Fruit fly (Drosophila melanogaster) whole organism, wandering third instar larva: ENCODE results near the gene CG17752.

ENCODE experiments used
- Abd-B ChIP-seq: fragments of >200 bp; optimal IDR thresholded peaks from 2 replicates; lab custom pipeline; 2017; ENCODE audit warnings: missing biosample characterization, missing genetic modification characterization
- CG32264 ChIP-seq: fragments of 200-800 bp; sonication (Bioruptor generic); optimal IDR thresholded peaks from 2 replicates; lab custom pipeline; 2016; ENCODE audit warnings: missing biosample characterization, missing genetic modification characterization
- CG9705 ChIP-seq: fragments of 200-800 bp; sonication (Bioruptor generic); optimal IDR thresholded peaks from 2 replicates; lab custom pipeline; 2018; ENCODE audit warnings: missing biosample characterization, mild to moderate bottlenecking, missing genetic modification characterization
- CrebA ChIP-seq: fragments of 200-800 bp; sonication (Bioruptor generic); optimal IDR thresholded peaks from 2 replicates; lab custom pipeline; 2016; ENCODE audit warnings: missing biosample characterization, mild to moderate bottlenecking, missing genetic modification characterization, borderline replicate concordance
- Dif ChIP-seq: fragments of 200-275, 200-300 bp; sonication (Bioruptor generic); optimal IDR thresholded peaks from 2 replicates; lab custom pipeline; 2018; ENCODE audit warnings: missing biosample characterization, missing genetic modification characterization; ENCODE audit not compliant: partially characterized antibody
- GATAd ChIP-seq: sonication (Bioruptor generic); optimal IDR thresholded peaks from 2 replicates; lab custom pipeline; 2016; ENCODE audit warnings: missing biosample characterization, missing genetic modification characterization
- HLH106 ChIP-seq: fragments of 200-800 bp; optimal IDR thresholded peaks from 3 replicates; lab custom pipeline; 2019; ENCODE audit warnings: missing biosample characterization, mild to moderate bottlenecking, missing genetic modification characterization, moderate library complexity
- Hr83 ChIP-seq: fragments of 200-300 bp; sonication (Bioruptor generic); optimal IDR thresholded peaks from 2 replicates; lab custom pipeline; 2016; ENCODE audit warnings: missing biosample characterization, mild to moderate bottlenecking, missing genetic modification characterization, moderate library complexity; ENCODE audit not compliant: poor library complexity, severe bottlenecking
- Jra ChIP-seq: sonication (Bioruptor generic); optimal IDR thresholded peaks from 2 replicates; lab custom pipeline; 2016; ENCODE audit warnings: missing biosample characterization, missing genetic modification characterization
- Mio ChIP-seq: sonication (Bioruptor generic); optimal IDR thresholded peaks from 2 replicates; lab custom pipeline; 2016; ENCODE audit warnings: missing biosample characterization, missing genetic modification characterization
- N ChIP-seq: fragments of >200 bp; optimal IDR thresholded peaks from 2 replicates; lab custom pipeline; 2018; ENCODE audit warnings: missing biosample characterization, missing external identifiers, missing genetic modification characterization
- OdsH ChIP-seq: fragments of 200-800 bp; sonication (Bioruptor generic); optimal IDR thresholded peaks from 2 replicates; lab custom pipeline; 2016; ENCODE audit warnings: missing biosample characterization, mild to moderate bottlenecking, missing genetic modification characterization
- Rel ChIP-seq, 2 experiments: fragments of 200-800 bp; sonication (Bioruptor generic) in 1 of 2; optimal IDR thresholded peaks; 2 replicates in 1 of 2; 3 replicates in 1 of 2; lab custom pipeline; 2016 to 2019; ENCODE audit warnings: mild to moderate bottlenecking in 2 of 2, missing biosample characterization in 2 of 2, missing genetic modification characterization in 2 of 2, moderate library complexity in 1 of 2
- Sp1 ChIP-seq: fragments of 200-800 bp; sonication (Bioruptor generic); optimal IDR thresholded peaks from 3 replicates; lab custom pipeline; 2019; ENCODE audit warnings: missing biosample characterization, mild to moderate bottlenecking, missing genetic modification characterization, moderate library complexity
- Vsx2 ChIP-seq: fragments of 200-300, 225-300 bp; sonication (Bioruptor generic); optimal IDR thresholded peaks from 2 replicates; lab custom pipeline; 2018; ENCODE audit warnings: missing biosample characterization, missing genetic modification characterization; ENCODE audit not compliant: partially characterized antibody
- br ChIP-seq: fragments of 200-800 bp; sonication (Bioruptor generic); optimal IDR thresholded peaks from 2 replicates; lab custom pipeline; 2016; ENCODE audit warnings: missing biosample characterization, missing genetic modification characterization
- brk ChIP-seq: fragments of 200-800 bp; sonication (Bioruptor generic); optimal IDR thresholded peaks from 2 replicates; lab custom pipeline; 2016; ENCODE audit warnings: missing biosample characterization, mild to moderate bottlenecking, missing genetic modification characterization
- dl ChIP-seq, 2 experiments: fragments of 175-275, 200-275 bp in 1 of 2; fragments of 200-275 bp in 1 of 2; sonication (Bioruptor generic); optimal IDR thresholded peaks; lab custom pipeline; 2018; ENCODE audit warnings: mild to moderate bottlenecking in 2 of 2, missing biosample characterization in 2 of 2, missing genetic modification characterization in 2 of 2, moderate library complexity in 2 of 2; ENCODE audit not compliant: partially characterized antibody in 2 of 2, insufficient read depth in 1 of 2
- dmrt93B ChIP-seq: fragments of 200-800 bp; sonication (Bioruptor generic); optimal IDR thresholded peaks from 2 replicates; lab custom pipeline; 2018; ENCODE audit warnings: missing biosample characterization, mild to moderate bottlenecking, missing genetic modification characterization
- ey ChIP-seq: fragments of 200-800 bp; sonication (Bioruptor generic); optimal IDR thresholded peaks from 2 replicates; lab custom pipeline; 2016; ENCODE audit warnings: missing biosample characterization, missing genetic modification characterization
- foxo ChIP-seq, 2 experiments: fragments of 200-800 bp; sonication (Bioruptor generic); optimal IDR thresholded peaks; 2 replicates in 1 of 2; 3 replicates in 1 of 2; lab custom pipeline; 2016 to 2017; ENCODE audit warnings: missing biosample characterization in 2 of 2, missing genetic modification characterization in 2 of 2
- fru ChIP-seq: fragments of 200-800 bp; sonication (Bioruptor generic); optimal IDR thresholded peaks from 3 replicates; lab custom pipeline; 2016; ENCODE audit warnings: missing biosample characterization, mild to moderate bottlenecking, missing genetic modification characterization
- h ChIP-seq: fragments of 200-800 bp; sonication (Bioruptor generic); optimal IDR thresholded peaks from 3 replicates; lab custom pipeline; 2016; ENCODE audit warnings: missing biosample characterization, mild to moderate bottlenecking, missing genetic modification characterization
- jim ChIP-seq: fragments of 175-275, 200-325 bp; sonication (Bioruptor generic); optimal IDR thresholded peaks from 2 replicates; lab custom pipeline; 2016; ENCODE audit warnings: missing biosample characterization, mild to moderate bottlenecking, missing genetic modification characterization
- lola ChIP-seq: fragments of >200 bp; optimal IDR thresholded peaks from 2 replicates; lab custom pipeline; 2017; ENCODE audit warnings: missing biosample characterization, missing genetic modification characterization
- pan ChIP-seq: fragments of >200 bp; optimal IDR thresholded peaks from 2 replicates; lab custom pipeline; 2017
- psq ChIP-seq: fragments of 200-800 bp; sonication (Bioruptor generic); optimal IDR thresholded peaks from 3 replicates; lab custom pipeline; 2017; ENCODE audit warnings: missing biosample characterization, mild to moderate bottlenecking, missing genetic modification characterization, moderate library complexity
- rgr ChIP-seq: fragments of 200-800 bp; sonication (Bioruptor generic); optimal IDR thresholded peaks from 3 replicates; lab custom pipeline; 2016; ENCODE audit warnings: missing biosample characterization, mild to moderate bottlenecking, missing genetic modification characterization
- sv ChIP-seq: fragments of 200-800 bp; sonication (Bioruptor generic); optimal IDR thresholded peaks from 3 replicates; lab custom pipeline; 2016; ENCODE audit warnings: missing biosample characterization, missing genetic modification characterization
- tai ChIP-seq: sonication (Bioruptor generic); optimal IDR thresholded peaks from 2 replicates; lab custom pipeline; 2016; ENCODE audit warnings: missing biosample characterization, missing genetic modification characterization
- usp ChIP-seq: fragments of >200 bp; optimal IDR thresholded peaks from 2 replicates; lab custom pipeline; 2017; ENCODE audit warnings: missing biosample characterization, missing genetic modification characterization
- woc ChIP-seq: sonication (Bioruptor generic); optimal IDR thresholded peaks from 2 replicates; lab custom pipeline; 2016; ENCODE audit warnings: missing biosample characterization, mild to moderate bottlenecking, missing genetic modification characterization

Gene CG17752

dm6 chr3R:19581829-19582228, 28.2 kb upstream of the CG17752 start:
- TF ChIP-seq sv (GFP tag; lab: Kevin White, UChicago), result no peak
- TF ChIP-seq CG32264 (GFP tag; lab: Kevin White, UChicago), result no peak
- no peak for TF ChIP-seq dmrt93B (GFP tag; lab: Kevin White, UChicago)
- TF ChIP-seq Abd-B (GFP tag; lab: Kevin White, UChicago), result no peak
- no peak for TF ChIP-seq N (GFP tag; lab: Kevin White, UChicago)
- TF ChIP-seq Sp1 (GFP tag; lab: Kevin White, UChicago), result no peak
- no peak for TF ChIP-seq HLH106 (tag; lab: Kevin White, UChicago)
- no peak for TF ChIP-seq br (GFP tag; lab: Kevin White, UChicago)
- TF ChIP-seq Rel (GFP tag; optimal IDR thresholded peaks at IDR 0.05; lab: Kevin White, UChicago), result no peak
- no peak for TF ChIP-seq Rel (tag; optimal IDR thresholded peaks at IDR 0.05; lab: Kevin White, UChicago)
- no peak for TF ChIP-seq Hr83 (GFP tag; lab: Kevin White, UChicago)
- TF ChIP-seq woc (GFP tag; lab: Kevin White, UChicago), result no peak
- TF ChIP-seq h (GFP tag; lab: Kevin White, UChicago), result no peak
- TF ChIP-seq lola, result no peak
- TF ChIP-seq brk (GFP tag; lab: Kevin White, UChicago), result no peak
- TF ChIP-seq, all 38 proteins: peak for 0

- TF ChIP-seq h (GFP tag; lab: Kevin White, UChicago) (peak; percentile 14), HLH106 (tag; lab: Kevin White, UChicago) (peak; percentile 5), Jra (GFP tag; lab: Kevin White, UChicago) (no peak)
These were observed 26.7 kb upstream of the CG17752 start for dm6 chr3R:19583311-19583710.

- TF ChIP-seq dmrt93B (GFP tag; lab: Kevin White, UChicago), result peak; percentile 7
- peak; percentile 38 for TF ChIP-seq OdsH (GFP tag; lab: Kevin White, UChicago)
- no peak for TF ChIP-seq Vsx2
- TF ChIP-seq fru (GFP tag; lab: Kevin White, UChicago), result peak; percentile 54
- peak; percentile 49 for TF ChIP-seq tai
- TF ChIP-seq rgr (GFP tag; lab: Kevin White, UChicago), result peak; percentile 73
- TF ChIP-seq Sp1 (GFP tag; lab: Kevin White, UChicago), result peak; percentile 53
- TF ChIP-seq brk (GFP tag; lab: Kevin White, UChicago), result peak; percentile 17
- TF ChIP-seq sv (GFP tag; lab: Kevin White, UChicago), result peak; percentile 59
- no peak for TF ChIP-seq ey (GFP tag; lab: Kevin White, UChicago)
- peak; percentile 38 for TF ChIP-seq CG9705 (GFP tag; lab: Kevin White, UChicago)
- TF ChIP-seq pan, result no peak
- TF ChIP-seq foxo (GFP tag; optimal IDR thresholded peaks at IDR 0.05; lab: Kevin White, UChicago), result peak in 1 of 2 experiments; percentile 39
- peak; percentile 37 for TF ChIP-seq Jra (GFP tag; lab: Kevin White, UChicago)
- peak; percentile 21 for TF ChIP-seq jim
- peak; percentile 14 for TF ChIP-seq GATAd (GFP tag; lab: Kevin White, UChicago)
- no peak for TF ChIP-seq dl (GFP tag; optimal IDR thresholded peaks at IDR 0.05; lab: Kevin White, UChicago; ENCODE audit: insufficient read depth in 1 of 2, partially characterized antibody in 2 of 2)
- TF ChIP-seq br (GFP tag; lab: Kevin White, UChicago), result peak; percentile 57
- TF ChIP-seq Hr83 (GFP tag; lab: Kevin White, UChicago), result peak; percentile 93
- TF ChIP-seq, all 38 proteins: peak for 15
These were observed 25.2 kb upstream of the CG17752 start for dm6 chr3R:19584818-19585217.

dm6 chr3R:19586319-19586718, 23.7 kb upstream of the CG17752 start:
- TF ChIP-seq fru (GFP tag; lab: Kevin White, UChicago), result no peak
- TF ChIP-seq HLH106 (tag; lab: Kevin White, UChicago), result no peak
- no peak for TF ChIP-seq usp (GFP tag; lab: Kevin White, UChicago)
- no peak for TF ChIP-seq Hr83 (GFP tag; lab: Kevin White, UChicago)
- TF ChIP-seq CrebA, result no peak
- no peak for TF ChIP-seq Rel (GFP tag; optimal IDR thresholded peaks at IDR 0.05; lab: Kevin White, UChicago)
- TF ChIP-seq Rel (tag; optimal IDR thresholded peaks at IDR 0.05; lab: Kevin White, UChicago), result no peak
- TF ChIP-seq psq (GFP tag; lab: Kevin White, UChicago), result no peak
- TF ChIP-seq h (GFP tag; lab: Kevin White, UChicago), result no peak
- no peak for TF ChIP-seq Mio
- TF ChIP-seq rgr (GFP tag; lab: Kevin White, UChicago), result no peak
- no peak for TF ChIP-seq Abd-B (GFP tag; lab: Kevin White, UChicago)
- no peak for TF ChIP-seq Dif (GFP tag; lab: Kevin White, UChicago)
- TF ChIP-seq dmrt93B (GFP tag; lab: Kevin White, UChicago), result no peak
- TF ChIP-seq foxo (GFP tag; optimal IDR thresholded peaks at IDR 0.05; lab: Kevin White, UChicago), result no peak
- TF ChIP-seq tai, result no peak
- no peak for TF ChIP-seq woc (GFP tag; lab: Kevin White, UChicago)
- no peak for TF ChIP-seq jim
- TF ChIP-seq Vsx2, result no peak
- TF ChIP-seq ey (GFP tag; lab: Kevin White, UChicago), result no peak
